Worm (Caenorhabditis elegans): ENCODE measurements around the gene ugt-19.

ce11 chrIV:6064657-6065056, 15.1 kb downstream of the ugt-19 start:
- no peak for TF ChIP-seq hlh-4 (tag; optimal IDR thresholded peaks at IDR 0.05)
- no peak for TF ChIP-seq ztf-11 (tag; optimal IDR thresholded peaks at IDR 0.05)
- no peak for TF ChIP-seq nhr-11 (tag; optimal IDR thresholded peaks at IDR 0.05)
- no peak for TF ChIP-seq snpc-4 (tag; optimal IDR thresholded peaks at IDR 0.05)
- TF ChIP-seq unc-130 (tag; optimal IDR thresholded peaks at IDR 0.05): no peak
- no peak for TF ChIP-seq unc-62 (GFP tag; optimal IDR thresholded peaks at IDR 0.05)
- TF ChIP-seq mdl-1 (tag; optimal IDR thresholded peaks at IDR 0.05): no peak
